Worm (Caenorhabditis elegans): Measurements from ENCODE around the gene T20G5.12.

Gene T20G5.12

ce11 chrIII:10160385-10160784 lies 41.0 kb upstream of the T20G5.12 start, which contains the start of the genes K08E5.5 and mua-3:
K08E5.5 (minus strand) TSS chrIII:10160485.
mua-3 (plus strand) TSS chrIII:10160697.
- TF ChIP-seq ceh-9 (tag; optimal IDR thresholded peaks at IDR 0.05): no peak
- no peak for TF ChIP-seq ahr-1 (tag; optimal IDR thresholded peaks at IDR 0.05)
- TF ChIP-seq ceh-14 (tag; optimal IDR thresholded peaks at IDR 0.05): no peak
- TF ChIP-seq che-1 (tag; optimal IDR thresholded peaks at IDR 0.05): no peak
- TF ChIP-seq ama-1 (optimal IDR thresholded peaks at IDR 0.05): no peak
- no peak for TF ChIP-seq K02D7.2 (tag; optimal IDR thresholded peaks at IDR 0.05)
- TF ChIP-seq pag-3 (tag; optimal IDR thresholded peaks at IDR 0.05; ENCODE audit: borderline replicate concordance): no peak
- no peak for TF ChIP-seq pax-1 (tag; optimal IDR thresholded peaks at IDR 0.05)
- no peak for TF ChIP-seq ceh-24 (tag; optimal IDR thresholded peaks at IDR 0.05)

- no peak for TF ChIP-seq K09A11.1 (tag; optimal IDR thresholded peaks at IDR 0.05; ENCODE audit: insufficient read depth)
- TF ChIP-seq ceh-34 (tag; optimal IDR thresholded peaks at IDR 0.05): no peak
- no peak for TF ChIP-seq C38D4.7 (GFP tag; optimal IDR thresholded peaks at IDR 0.05)
- TF ChIP-seq gmeb-2 (tag; optimal IDR thresholded peaks at IDR 0.05): no peak
- TF ChIP-seq hlh-8 (tag; optimal IDR thresholded peaks at IDR 0.05): no peak
- TF ChIP-seq dve-1 (tag; optimal IDR thresholded peaks at IDR 0.05): no peak
- TF ChIP-seq tbx-7 (tag; optimal IDR thresholded peaks at IDR 0.05): no peak
- TF ChIP-seq hlh-15 (tag; optimal IDR thresholded peaks at IDR 0.05): no peak
- TF ChIP-seq K02D7.2 (tag; optimal IDR thresholded peaks at IDR 0.05): no peak
- TF ChIP-seq ahr-1 (tag; optimal IDR thresholded peaks at IDR 0.05): no peak
- no peak for TF ChIP-seq nhr-232 (tag; optimal IDR thresholded peaks at IDR 0.05)
- TF ChIP-seq hlh-30 (tag; optimal IDR thresholded peaks at IDR 0.05; ENCODE audit: insufficient read depth): no peak
These were observed 31.1 kb upstream of the T20G5.12 start for ce11 chrIII:10170265-10170664.

- TF ChIP-seq fkh-6 (tag; optimal IDR thresholded peaks at IDR 0.05) (no peak), eyg-1 (tag; optimal IDR thresholded peaks at IDR 0.05) (no peak), ceh-34 (tag; optimal IDR thresholded peaks at IDR 0.05) (no peak), fkh-10 (GFP tag; optimal IDR thresholded peaks at IDR 0.05) (no peak), tbx-7 (tag; optimal IDR thresholded peaks at IDR 0.05) (no peak), K02D7.2 (tag; optimal IDR thresholded peaks at IDR 0.05) (no peak), pros-1 (tag; optimal IDR thresholded peaks at IDR 0.05) (no peak), mec-3 (tag; optimal IDR thresholded peaks at IDR 0.05; ENCODE audit: borderline replicate concordance) (no peak), gmeb-2 (tag; optimal IDR thresholded peaks at IDR 0.05) (no peak), unc-42 (tag; optimal IDR thresholded peaks at IDR 0.05) (no peak), hlh-8 (tag; optimal IDR thresholded peaks at IDR 0.05) (no peak), ceh-22 (tag; optimal IDR thresholded peaks at IDR 0.05) (no peak)
These were observed 23.4 kb upstream of the T20G5.12 start for ce11 chrIII:10178023-10178422.

ce11 chrIII:10178552-10178951 lies 22.9 kb upstream of the T20G5.12 start:
- TF ChIP-seq nhr-232 (tag; optimal IDR thresholded peaks at IDR 0.05) (no peak), ceh-18 (tag; optimal IDR thresholded peaks at IDR 0.05) (no peak), lim-6 (tag; optimal IDR thresholded peaks at IDR 0.05) (no peak), ceh-2 (tag; optimal IDR thresholded peaks at IDR 0.05) (no peak), tbx-7 (tag; optimal IDR thresholded peaks at IDR 0.05) (no peak), C08G9.2 (tag; optimal IDR thresholded peaks at IDR 0.05) (no peak), ceh-9 (tag; optimal IDR thresholded peaks at IDR 0.05) (no peak), mec-3 (tag; optimal IDR thresholded peaks at IDR 0.05; ENCODE audit: borderline replicate concordance) (no peak), ceh-19 (GFP tag; optimal IDR thresholded peaks at IDR 0.05) (no peak), unc-86 (tag; optimal IDR thresholded peaks at IDR 0.05) (no peak), ceh-45 (GFP tag; IDR thresholded peaks at IDR 0.05) (no peak), sox-2 (GFP tag; IDR thresholded peaks at IDR 0.05) (no peak), ceh-14 (tag; optimal IDR thresholded peaks at IDR 0.05) (no peak), K09A11.1 (tag; optimal IDR thresholded peaks at IDR 0.05; ENCODE audit: insufficient read depth) (no peak)

ce11 chrIII:10179444-10179843 lies 22.0 kb upstream of the T20G5.12 start:
- no peak for TF ChIP-seq F13H6.1 (tag; optimal IDR thresholded peaks at IDR 0.05)
- TF ChIP-seq hlh-13 (GFP tag; optimal IDR thresholded peaks at IDR 0.05): no peak
- TF ChIP-seq sdc-2 (tag; optimal IDR thresholded peaks at IDR 0.05): no peak
- TF ChIP-seq K02D7.2 (tag; optimal IDR thresholded peaks at IDR 0.05): no peak
- no peak for TF ChIP-seq ceh-31 (tag; optimal IDR thresholded peaks at IDR 0.05)
- TF ChIP-seq eyg-1 (tag; optimal IDR thresholded peaks at IDR 0.05): no peak
- TF ChIP-seq odd-2 (tag; optimal IDR thresholded peaks at IDR 0.05): no peak
- TF ChIP-seq syd-9 (tag; optimal IDR thresholded peaks at IDR 0.05): no peak
- TF ChIP-seq fax-1 (tag; optimal IDR thresholded peaks at IDR 0.05): no peak
- no peak for TF ChIP-seq gmeb-2 (tag; optimal IDR thresholded peaks at IDR 0.05)
- no peak for TF ChIP-seq unc-3 (GFP tag; conservative IDR thresholded peaks at IDR 0.05)
- no peak for TF ChIP-seq unc-3 (tag; optimal IDR thresholded peaks at IDR 0.05)
- no peak for TF ChIP-seq hlh-15 (tag; optimal IDR thresholded peaks at IDR 0.05)
- TF ChIP-seq Y22D7AL.16 (tag; optimal IDR thresholded peaks at IDR 0.05): no peak
- no peak for TF ChIP-seq pat-9 (tag; optimal IDR thresholded peaks at IDR 0.05)

All from whole organism, late embryonic.